Fruit fly (Drosophila melanogaster) whole organism, embryonic: ENCODE measurements around the gene CG2224.

Source experiments
- Ada2b ChIP-seq: fragments of 200-800 bp; sonication (Bioruptor generic); IDR thresholded peaks from 2 replicates; pipeline ENCODE4 v1.3.6; 2022; ENCODE audit warnings: missing biosample characterization, missing genetic modification characterization
- Atf3 ChIP-seq: fragments of 200-800 bp; sonication (Bioruptor generic); optimal IDR thresholded peaks from 3 replicates; lab custom pipeline; 2016; ENCODE audit warnings: missing biosample characterization, missing genetic modification characterization
- CG10431 ChIP-seq: fragments of 200-800 bp; sonication (Bioruptor generic); optimal IDR thresholded peaks from 3 replicates; lab custom pipeline; 2018; ENCODE audit warnings: missing biosample characterization, mild to moderate bottlenecking, missing genetic modification characterization
- CG10959 ChIP-seq: fragments of 200-800 bp; sonication (Bioruptor generic); IDR thresholded peaks from 2 replicates; pipeline ENCODE4 v1.3.6; 2022; ENCODE audit warnings: missing biosample characterization, missing genetic modification characterization
- CG13296 ChIP-seq: fragments of 200-800 bp; sonication (Bioruptor generic); optimal IDR thresholded peaks from 3 replicates; lab custom pipeline; 2018; ENCODE audit warnings: missing biosample characterization, mild to moderate bottlenecking, missing genetic modification characterization
- CG13624 ChIP-seq: fragments of 200-800 bp; sonication (Bioruptor generic); optimal IDR thresholded peaks from 2 replicates; lab custom pipeline; 2016; ENCODE audit warnings: missing biosample characterization, missing genetic modification characterization
- CG14441 ChIP-seq: fragments of 200-800 bp; sonication (Bioruptor generic); IDR thresholded peaks from 2 replicates; pipeline ENCODE4 v1.3.6; 2022; ENCODE audit warnings: missing biosample characterization, missing genetic modification characterization
- CG1603 ChIP-seq: fragments of 200-800 bp; sonication (Bioruptor generic); optimal IDR thresholded peaks from 2 replicates; lab custom pipeline; 2019; ENCODE audit warnings: missing biosample characterization, mild to moderate bottlenecking, missing genetic modification characterization, moderate library complexity
- CG16779 ChIP-seq: fragments of 200-800 bp; sonication (Bioruptor generic); IDR thresholded peaks from 2 replicates; pipeline ENCODE4 v1.3.6; 2022; ENCODE audit warnings: missing biosample characterization, missing genetic modification characterization
- CG16813 ChIP-seq: fragments of 200-800 bp; sonication (Bioruptor generic); IDR thresholded peaks from 3 replicates; pipeline ENCODE4 v1.3.6; 2022; ENCODE audit warnings: missing biosample characterization, missing genetic modification characterization; ENCODE audit not compliant: partially characterized antibody
- CG18764 ChIP-seq: fragments of 200-800 bp; sonication (Bioruptor generic); optimal IDR thresholded peaks from 3 replicates; lab custom pipeline; 2016; ENCODE audit warnings: missing biosample characterization, missing genetic modification characterization
- CG2889 ChIP-seq: fragments of 200-800 bp; sonication (Bioruptor generic); IDR thresholded peaks from 3 replicates; pipeline ENCODE4 v1.3.6; 2022; ENCODE audit warnings: missing biosample characterization, missing genetic modification characterization
- CG3163 ChIP-seq: fragments of 200-800 bp; sonication (Bioruptor generic); optimal IDR thresholded peaks from 3 replicates; lab custom pipeline; 2016; ENCODE audit warnings: missing biosample characterization, missing genetic modification characterization
- CG3726 ChIP-seq: fragments of 200-800 bp; sonication (Bioruptor generic); IDR thresholded peaks from 3 replicates; pipeline ENCODE4, ENCODE4 v1.3.6; 2022; ENCODE audit warnings: missing biosample characterization, missing genetic modification characterization
- CG6175 ChIP-seq: fragments of 200-800 bp; sonication (Bioruptor generic); IDR thresholded peaks from 3 replicates; pipeline ENCODE4 v1.3.6; 2022; ENCODE audit warnings: missing biosample characterization, missing genetic modification characterization
- CG6272 ChIP-seq: fragments of 200-800 bp; sonication (Bioruptor generic); IDR thresholded peaks from 2 replicates; pipeline ENCODE4 v1.3.6; 2022; ENCODE audit warnings: missing biosample characterization, missing genetic modification characterization
- CG6765 ChIP-seq: fragments of 200-800 bp; sonication (Bioruptor generic); optimal IDR thresholded peaks from 3 replicates; lab custom pipeline; 2017; ENCODE audit warnings: missing biosample characterization, mild to moderate bottlenecking, missing genetic modification characterization
- CG7271 ChIP-seq: fragments of 200-800 bp; sonication (Bioruptor generic); optimal IDR thresholded peaks from 2 replicates; lab custom pipeline; 2018; ENCODE audit warnings: missing biosample characterization, mild to moderate bottlenecking, missing genetic modification characterization, moderate library complexity
- CG7357 ChIP-seq: fragments of 200-800 bp; sonication (Bioruptor generic); IDR thresholded peaks from 3 replicates; pipeline ENCODE4 v1.3.6; 2022; ENCODE audit warnings: missing biosample characterization, missing genetic modification characterization
- CG7556 ChIP-seq: fragments of 200-800 bp; sonication (Bioruptor generic); optimal IDR thresholded peaks from 2 replicates; lab custom pipeline; 2017; ENCODE audit warnings: missing biosample characterization, mild to moderate bottlenecking, missing genetic modification characterization
- CG7987 ChIP-seq: fragments of 200-800 bp; sonication (Bioruptor generic); optimal IDR thresholded peaks from 2 replicates; lab custom pipeline; 2018; ENCODE audit warnings: missing biosample characterization, mild to moderate bottlenecking, missing genetic modification characterization, moderate library complexity
- CG8388 ChIP-seq: fragments of 200-800 bp; sonication (Bioruptor generic); optimal IDR thresholded peaks from 2 replicates; lab custom pipeline; 2019; ENCODE audit warnings: missing biosample characterization, mild to moderate bottlenecking, missing genetic modification characterization, moderate library complexity
- CHES-1-like ChIP-seq: fragments of 200-800 bp; sonication (Bioruptor generic); optimal IDR thresholded peaks from 2 replicates; lab custom pipeline; 2016; ENCODE audit warnings: missing biosample characterization, missing genetic modification characterization
- CoRest ChIP-seq: fragments of 200-800 bp; sonication (Bioruptor generic); optimal IDR thresholded peaks from 3 replicates; lab custom pipeline; 2018; ENCODE audit warnings: missing biosample characterization, mild to moderate bottlenecking, missing genetic modification characterization, moderate library complexity
- E2f2 ChIP-seq: fragments of 200-800 bp; sonication (Bioruptor generic); IDR thresholded peaks from 2 replicates; pipeline ENCODE4 v1.3.6; 2022; ENCODE audit warnings: missing biosample characterization, missing genetic modification characterization
- Ets97D ChIP-seq: fragments of 200-800 bp; sonication (Bioruptor generic); optimal IDR thresholded peaks from 3 replicates; lab custom pipeline; 2016; ENCODE audit warnings: missing biosample characterization, missing genetic modification characterization
- Hand ChIP-seq: fragments of 200-800 bp; sonication (Bioruptor generic); optimal IDR thresholded peaks from 2 replicates; lab custom pipeline; 2017; ENCODE audit warnings: mild to moderate bottlenecking, missing biosample characterization, missing genetic modification reagents, missing genetic modification characterization
- Hr39 ChIP-seq: fragments of >200 bp; optimal IDR thresholded peaks from 2 replicates; lab custom pipeline; 2017
- Hr51 ChIP-seq, 2 experiments: fragments of 200-800 bp; sonication (Bioruptor generic); optimal IDR thresholded peaks; 2 replicates in 1 of 2; 3 replicates in 1 of 2; lab custom pipeline; 2016 to 2018; ENCODE audit warnings: missing biosample characterization in 2 of 2, missing genetic modification characterization in 2 of 2, mild to moderate bottlenecking in 1 of 2, moderate library complexity in 1 of 2
- Myb ChIP-seq: fragments of 200-800 bp; sonication (Bioruptor generic); optimal IDR thresholded peaks from 2 replicates; lab custom pipeline; 2016; ENCODE audit warnings: missing biosample characterization, missing genetic modification characterization
- NfI ChIP-seq: fragments of 200-800 bp; sonication (Bioruptor generic); optimal IDR thresholded peaks from 3 replicates; lab custom pipeline; 2018; ENCODE audit warnings: missing biosample characterization, mild to moderate bottlenecking, missing genetic modification characterization, moderate library complexity
- Optix ChIP-seq: fragments of 200-800 bp; sonication (Bioruptor generic); IDR thresholded peaks from 3 replicates; pipeline ENCODE4 v1.3.6; 2022; ENCODE audit warnings: missing biosample characterization, missing genetic modification characterization
- chm ChIP-seq: fragments of 200-800 bp; sonication (Bioruptor generic); IDR thresholded peaks from 2 replicates; pipeline ENCODE4 v1.3.6; 2022; ENCODE audit warnings: missing biosample characterization, missing genetic modification characterization
- crc ChIP-seq: fragments of 200-800 bp; sonication (Bioruptor generic); optimal IDR thresholded peaks from 2 replicates; lab custom pipeline; 2016; ENCODE audit warnings: missing biosample characterization, missing genetic modification characterization
- esg ChIP-seq: fragments of 200-800 bp; sonication (Bioruptor generic); conservative IDR thresholded peaks from 2 replicates; pipeline ENCODE4 v1.3.6; 2022; ENCODE audit warnings: missing biosample characterization, missing genetic modification characterization
- eve ChIP-seq, 2 experiments: fragments of >200 bp; optimal IDR thresholded peaks; 2 replicates each; lab custom pipeline; 2017; ENCODE audit warnings: missing biosample characterization in 2 of 2, missing genetic modification characterization in 2 of 2
- fd3F ChIP-seq: fragments of 200-800 bp; sonication (Bioruptor generic); optimal IDR thresholded peaks from 2 replicates; lab custom pipeline; 2018; ENCODE audit warnings: missing biosample characterization, mild to moderate bottlenecking, missing genetic modification characterization, moderate library complexity
- ftz-f1 ChIP-seq: fragments of 200-800 bp; sonication (Bioruptor generic); optimal IDR thresholded peaks from 2 replicates; lab custom pipeline; 2016; ENCODE audit warnings: missing biosample characterization, missing genetic modification characterization
- gfzf ChIP-seq: fragments of 200-800 bp; sonication (Bioruptor generic); optimal IDR thresholded peaks from 2 replicates; lab custom pipeline; 2016; ENCODE audit warnings: missing biosample characterization, mild to moderate bottlenecking, missing genetic modification characterization, moderate library complexity
- gsb-n ChIP-seq: fragments of 200-800 bp; sonication (Bioruptor generic); optimal IDR thresholded peaks from 3 replicates; lab custom pipeline; 2018; ENCODE audit warnings: missing biosample characterization, mild to moderate bottlenecking, missing genetic modification characterization
- ind ChIP-seq: fragments of 200-800 bp; sonication (Bioruptor generic); optimal IDR thresholded peaks from 3 replicates; lab custom pipeline; 2016; ENCODE audit warnings: missing biosample characterization, missing genetic modification characterization
- jigr1 ChIP-seq: fragments of 200-800 bp; sonication (Bioruptor generic); IDR thresholded peaks from 3 replicates; pipeline ENCODE4 v1.3.6; 2022; ENCODE audit warnings: missing biosample characterization, missing genetic modification characterization
- nau ChIP-seq: fragments of 200-800 bp; sonication (Bioruptor generic); optimal IDR thresholded peaks from 3 replicates; lab custom pipeline; 2017; ENCODE audit warnings: missing biosample characterization, mild to moderate bottlenecking, missing genetic modification characterization, missing genetic modification reagents
- phol ChIP-seq: fragments of 200-800 bp; sonication (Bioruptor generic); optimal IDR thresholded peaks from 3 replicates; lab custom pipeline; 2018; ENCODE audit warnings: missing biosample characterization, mild to moderate bottlenecking, missing genetic modification characterization, moderate library complexity
- pnt ChIP-seq: fragments of 200-800 bp; sonication (Bioruptor generic); optimal IDR thresholded peaks from 3 replicates; lab custom pipeline; 2016; ENCODE audit warnings: missing biosample characterization, missing genetic modification characterization
- prd ChIP-seq, 3 experiments: fragments of >200 bp in 2 of 3; fragments of 200-800 bp in 1 of 3; sonication (Bioruptor generic) in 1 of 3; optimal IDR thresholded peaks in 2 of 3; IDR thresholded peaks in 1 of 3; 2 replicates in 2 of 3; 3 replicates in 1 of 3; pipeline versions ENCODE4 v1.3.6 to Lab custom; 2017 to 2022; ENCODE audit warnings: missing biosample characterization in 1 of 3, missing genetic modification characterization in 1 of 3
- slou ChIP-seq: fragments of 200-800 bp; sonication (Bioruptor generic); optimal IDR thresholded peaks from 3 replicates; lab custom pipeline; 2016; ENCODE audit warnings: missing biosample characterization, missing genetic modification characterization
- stc ChIP-seq: fragments of 200-800 bp; sonication (Bioruptor generic); IDR thresholded peaks from 2 replicates; pipeline ENCODE4 v1.3.6; 2022; ENCODE audit warnings: missing biosample characterization, missing genetic modification characterization
- toy ChIP-seq: fragments of 200-800 bp; sonication (Bioruptor generic); IDR thresholded peaks from 2 replicates; pipeline ENCODE4 v1.3.6; 2022; ENCODE audit warnings: missing biosample characterization, missing genetic modification characterization
- usp ChIP-seq: fragments of >200 bp; optimal IDR thresholded peaks from 2 replicates; lab custom pipeline; 2017; ENCODE audit warnings: missing biosample characterization, missing genetic modification characterization
- vvl ChIP-seq: fragments of 200-800 bp; sonication (Bioruptor generic); IDR thresholded peaks from 2 replicates; pipeline ENCODE4 v1.3.6; 2022; ENCODE audit warnings: missing biosample characterization, missing genetic modification characterization

Gene CG2224

DNA sequence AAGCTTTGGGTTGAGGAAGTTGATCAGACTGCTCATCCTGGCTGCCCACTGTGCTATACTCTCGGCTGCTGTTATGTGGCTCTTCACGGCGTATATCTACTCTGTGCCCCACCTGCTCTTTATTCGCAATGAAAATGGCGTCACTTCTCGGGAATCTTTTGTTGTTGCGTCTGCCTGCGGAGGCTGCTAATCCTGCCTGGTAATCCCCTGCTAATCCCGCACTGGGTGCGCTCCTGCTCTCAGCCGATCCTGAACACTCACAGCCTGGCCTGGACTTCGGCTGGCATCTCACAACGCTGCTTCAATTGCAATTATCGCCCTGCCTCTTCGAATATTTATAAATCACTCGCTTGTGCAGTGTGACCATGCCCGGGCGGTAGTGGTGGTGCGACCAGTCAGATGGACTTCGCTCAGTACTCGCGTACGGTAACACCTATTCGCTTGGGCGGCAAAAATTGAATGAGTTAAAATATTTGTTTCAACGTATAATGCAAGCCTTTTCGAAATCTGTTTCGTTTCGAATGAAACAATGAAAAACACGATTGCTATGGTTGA, 31.2 kb downstream of the CG2224 start, which contains the start of gene CG2218 (continued):
- TF ChIP-seq CG6272 (GFP tag; lab: Robert Waterston, UW) (no peak), CG6765 (GFP tag; lab: Kevin White, UChicago) (no peak), CG18764 (GFP tag; lab: Kevin White, UChicago) (no peak), Ets97D (GFP tag; lab: Kevin White, UChicago) (peak; percentile 71), pnt (GFP tag; lab: Kevin White, UChicago) (no peak), gsb-n (tag; lab: Kevin White, UChicago) (no peak), CHES-1-like (peak; percentile 25), CG7271 (no peak), Ada2b (GFP tag; lab: Robert Waterston, UW) (no peak), esg (GFP tag; lab: Robert Waterston, UW) (no peak), slou (GFP tag; lab: Kevin White, UChicago) (no peak), CG7556 (GFP tag; lab: Kevin White, UChicago) (no peak), CG14441 (GFP tag; lab: Robert Waterston, UW) (no peak), ind (no peak), CG16813 (peak; percentile 34; the same call in 2 of the 3 replicates), Optix (GFP tag; lab: Robert Waterston, UW) (no peak), jigr1 (GFP tag; lab: Robert Waterston, UW) (no peak), CG6175 (GFP tag; lab: Robert Waterston, UW) (no peak), NfI (no peak), CG8388 (no peak), toy (GFP tag; lab: Robert Waterston, UW) (no peak), CG16779 (GFP tag; lab: Robert Waterston, UW) (no peak), CG7987 (GFP tag; lab: Kevin White, UChicago) (peak; percentile 26), Hr39 (no peak), vvl (GFP tag; lab: Robert Waterston, UW) (peak; percentile 28; the same call in 1 of the 2 replicates), ftz-f1 (GFP tag; lab: Kevin White, UChicago) (peak; percentile 36), CG1603 (tag; lab: Kevin White, UChicago) (no peak), nau (GFP tag; lab: Kevin White, UChicago) (no peak), crc (GFP tag; lab: Kevin White, UChicago) (no peak), CG13296 (GFP tag; lab: Kevin White, UChicago) (no peak), chm (GFP tag; lab: Robert Waterston, UW) (no peak), CG10431 (no peak), CG3163 (GFP tag; lab: Kevin White, UChicago) (peak; percentile 22), fd3F (GFP tag; lab: Kevin White, UChicago) (no peak), Atf3 (GFP tag; lab: Kevin White, UChicago) (no peak), prd (optimal IDR thresholded peaks at IDR 0.05; lab: Kevin White, UChicago) (no peak), prd (GFP tag; IDR thresholded peaks at IDR 0.05; lab: Robert Waterston, UW) (no peak), CG13624 (GFP tag; lab: Kevin White, UChicago) (no peak), usp (GFP tag; lab: Kevin White, UChicago) (no peak), E2f2 (GFP tag; lab: Robert Waterston, UW) (peak; percentile 99), CG10959 (GFP tag; lab: Robert Waterston, UW) (no peak), phol (peak; percentile 91), Hand (GFP tag; lab: Kevin White, UChicago) (no peak), eve (GFP tag; optimal IDR thresholded peaks at IDR 0.05; lab: Kevin White, UChicago) (no peak), CG2889 (GFP tag; lab: Robert Waterston, UW) (no peak), Myb (GFP tag; lab: Kevin White, UChicago) (peak; percentile 65), CG7357 (GFP tag; lab: Robert Waterston, UW) (no peak), CG3726 (GFP tag; lab: Robert Waterston, UW) (no peak), gfzf (GFP tag; lab: Kevin White, UChicago) (peak; percentile 95), stc (no peak), CoRest (tag; lab: Kevin White, UChicago) (peak; percentile 31), Hr51 (GFP tag; optimal IDR thresholded peaks at IDR 0.05; lab: Kevin White, UChicago) (no peak)
